Worm (Caenorhabditis elegans) whole organism, late embryonic: Measurements from ENCODE around the gene nspb-12.

Experiments used
- ama-1 ChIP-seq: fragments of 150-350 bp; optimal IDR thresholded peaks from 2 replicates; lab custom pipeline; 2014
- fkh-10 ChIP-seq: fragments of 150-350 bp; optimal IDR thresholded peaks from 2 replicates; lab custom pipeline; 2014; ENCODE audit warnings: missing biosample characterization, missing genetic modification reagents, missing genetic modification characterization
- pha-2 ChIP-seq: sonication (generic microtip); optimal IDR thresholded peaks from 2 replicates; lab custom pipeline; 2017; ENCODE audit warnings: mild to moderate bottlenecking, missing genetic modification characterization, missing compliant biosample characterization
- pha-4 ChIP-seq: fragments of 150-350 bp; optimal IDR thresholded peaks from 2 replicates; lab custom pipeline; 2018; ENCODE audit warnings: missing biosample characterization, missing genetic modification reagents, missing genetic modification characterization
- pqm-1 ChIP-seq: sonication (generic microtip); optimal IDR thresholded peaks from 2 replicates; lab custom pipeline; 2016; ENCODE audit warnings: missing genetic modification characterization, missing compliant biosample characterization

DNA sequence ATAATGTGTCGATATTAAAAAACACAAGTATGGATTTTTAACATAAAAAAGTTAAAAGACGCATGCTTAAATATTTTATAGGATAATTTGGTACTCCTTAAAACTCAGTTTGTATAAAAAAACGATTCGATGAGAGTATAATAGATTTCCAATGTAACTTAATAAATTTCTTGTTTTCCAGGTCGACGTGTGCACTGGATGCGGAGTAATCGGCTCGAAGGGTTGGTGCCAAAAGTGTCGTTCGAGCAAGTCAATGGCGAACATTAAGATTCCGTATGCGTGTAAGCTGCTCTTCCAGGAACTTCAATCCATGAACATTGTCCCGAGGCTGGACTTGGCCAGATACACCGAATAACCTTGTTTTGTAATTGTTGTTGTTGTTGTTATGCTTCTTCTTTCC is 4.3 kb downstream of the nspb-12 start:
- TF ChIP-seq pha-4 (no peak), pqm-1 (tag; lab: Kevin White, UChicago) (no peak), ama-1 (lab: Kevin White, UChicago) (no peak), pha-2 (tag; lab: Kevin White, UChicago) (no peak), fkh-10 (GFP tag; lab: Kevin White, UChicago) (no peak)
